Fruit fly (Drosophila melanogaster) whole organism, pupa: ENCODE data around the gene CG12991.
A peak's percentile ranks its signal among the peaks of the same experiment; 100 is the strongest.

Experiments used
- CG10348 ChIP-seq: fragments of 200-800 bp; sonication (Bioruptor generic); IDR thresholded peaks from 2 replicates; pipeline ENCODE4 v1.3.6; 2022; ENCODE audit warnings: missing biosample characterization, missing genetic modification characterization
- CG12605 ChIP-seq: fragments of 200-800 bp; sonication (Bioruptor generic); IDR thresholded peaks from 2 replicates; pipeline ENCODE4 v1.3.6; 2022; ENCODE audit warnings: missing biosample characterization, missing genetic modification characterization
- CG13204 ChIP-seq: fragments of 200-800 bp; sonication (Bioruptor generic); optimal IDR thresholded peaks from 2 replicates; lab custom pipeline; 2018; ENCODE audit warnings: missing biosample characterization, mild to moderate bottlenecking, missing genetic modification characterization, moderate library complexity
- CG14655 ChIP-seq: fragments of 200-800 bp; sonication (Bioruptor generic); optimal IDR thresholded peaks from 3 replicates; lab custom pipeline; 2017; ENCODE audit warnings: mild to moderate bottlenecking, missing biosample characterization, missing genetic modification reagents, missing genetic modification characterization
- CG15710 ChIP-seq: fragments of 200-800 bp; sonication (Bioruptor generic); optimal IDR thresholded peaks from 2 replicates; lab custom pipeline; 2018; ENCODE audit warnings: missing biosample characterization, mild to moderate bottlenecking, missing genetic modification characterization, moderate library complexity
- CG17806 ChIP-seq: fragments of 200-800 bp; sonication (Bioruptor generic); optimal IDR thresholded peaks from 2 replicates; lab custom pipeline; 2018; ENCODE audit warnings: missing biosample characterization, mild to moderate bottlenecking, missing genetic modification characterization, moderate library complexity
- CG32121 ChIP-seq: fragments of 200-800 bp; sonication (Bioruptor generic); IDR thresholded peaks from 2 replicates; pipeline ENCODE4 v1.3.6; 2022; ENCODE audit warnings: missing biosample characterization, missing genetic modification characterization
- CG34367 ChIP-seq: fragments of 200-800 bp; sonication (Bioruptor generic); optimal IDR thresholded peaks from 2 replicates; lab custom pipeline; 2018; ENCODE audit warnings: missing biosample characterization, mild to moderate bottlenecking, missing genetic modification characterization
- CG4496 ChIP-seq: fragments of 200-800 bp; sonication (Bioruptor generic); IDR thresholded peaks from 3 replicates; pipeline ENCODE4 v1.3.6; 2022; ENCODE audit warnings: missing biosample characterization, missing genetic modification characterization
- CG8159 ChIP-seq: fragments of 200-800 bp; sonication (Bioruptor generic); optimal IDR thresholded peaks from 3 replicates; lab custom pipeline; 2018; ENCODE audit warnings: missing biosample characterization, mild to moderate bottlenecking, missing genetic modification characterization, moderate library complexity
- CG8301 ChIP-seq: fragments of 200-800 bp; sonication (Bioruptor generic); optimal IDR thresholded peaks from 2 replicates; lab custom pipeline; 2018; ENCODE audit warnings: missing biosample characterization, mild to moderate bottlenecking, missing genetic modification characterization
- CG9948 ChIP-seq: fragments of 200-800 bp; sonication (Bioruptor generic); optimal IDR thresholded peaks from 2 replicates; lab custom pipeline; 2018; ENCODE audit warnings: missing biosample characterization, mild to moderate bottlenecking, missing genetic modification characterization, moderate library complexity
- D1 ChIP-seq: fragments of 200-800 bp; sonication (Bioruptor generic); optimal IDR thresholded peaks from 2 replicates; lab custom pipeline; 2018; ENCODE audit warnings: missing biosample characterization, mild to moderate bottlenecking, missing genetic modification characterization, moderate library complexity
- EcR ChIP-seq: fragments of 200-800 bp; sonication (Bioruptor generic); optimal IDR thresholded peaks from 3 replicates; lab custom pipeline; 2019; ENCODE audit warnings: missing biosample characterization, missing genetic modification characterization, mild to moderate bottlenecking, moderate library complexity, missing genetic modification reagents
- Ets98B ChIP-seq: fragments of 200-800 bp; sonication (Bioruptor generic); IDR thresholded peaks from 2 replicates; pipeline ENCODE4 v1.3.6; 2022; ENCODE audit warnings: missing biosample characterization, missing genetic modification characterization
- Pif1A ChIP-seq: fragments of 200-800 bp; sonication (Bioruptor generic); optimal IDR thresholded peaks from 3 replicates; lab custom pipeline; 2016; ENCODE audit warnings: missing biosample characterization, missing genetic modification characterization
- Pif1B ChIP-seq: fragments of 200-800 bp; sonication (Bioruptor generic); optimal IDR thresholded peaks from 3 replicates; lab custom pipeline; 2016; ENCODE audit warnings: missing biosample characterization, missing genetic modification characterization
- Snoo ChIP-seq: fragments of 200-800 bp; sonication (Bioruptor generic); optimal IDR thresholded peaks from 3 replicates; lab custom pipeline; 2017; ENCODE audit warnings: missing biosample characterization, mild to moderate bottlenecking, missing genetic modification characterization, inconsistent platforms
- fd96Ca ChIP-seq: fragments of 200-800 bp; sonication (Bioruptor generic); IDR thresholded peaks from 3 replicates; pipeline ENCODE4 v1.3.6; 2022; ENCODE audit warnings: missing biosample characterization, missing genetic modification characterization
- gl ChIP-seq: fragments of 200-800 bp; sonication (Bioruptor generic); optimal IDR thresholded peaks from 2 replicates; lab custom pipeline; 2018; ENCODE audit warnings: missing biosample characterization, mild to moderate bottlenecking, missing genetic modification characterization
- rn ChIP-seq: fragments of 200-800 bp; sonication (Bioruptor generic); IDR thresholded peaks from 2 replicates; pipeline ENCODE4 v1.3.6; 2022; ENCODE audit warnings: missing biosample characterization, missing genetic modification characterization

CG12991 gene

dm6 chrX:17545580-17545979, 34.1 kb upstream of the CG12991 start:
- TF ChIP-seq rn, result no peak
- TF ChIP-seq CG32121 (GFP tag; lab: Robert Waterston, UW), result no peak
- TF ChIP-seq Pif1B (GFP tag; lab: Kevin White, UChicago), result no peak
- no peak for TF ChIP-seq Ets98B
- no peak for TF ChIP-seq CG12605 (GFP tag; lab: Robert Waterston, UW)
- TF ChIP-seq Pif1A (GFP tag; lab: Kevin White, UChicago), result no peak
- peak; percentile 35 for TF ChIP-seq CG8159 (tag; lab: Kevin White, UChicago)
- no peak for TF ChIP-seq CG13204
- peak; percentile 41 for TF ChIP-seq Snoo (tag; lab: Kevin White, UChicago)
- peak; percentile 4 for TF ChIP-seq CG14655 (GFP tag; lab: Kevin White, UChicago)

dm6 chrX:17550307-17550706, 29.4 kb upstream of the CG12991 start:
- TF ChIP-seq CG12605 (GFP tag; lab: Robert Waterston, UW) (no peak), CG17806 (tag; lab: Kevin White, UChicago) (peak; percentile 28), rn (no peak), CG8159 (tag; lab: Kevin White, UChicago) (peak; percentile 44), fd96Ca (GFP tag; lab: Robert Waterston, UW) (no peak), gl (tag; lab: Kevin White, UChicago) (no peak), CG14655 (GFP tag; lab: Kevin White, UChicago) (peak; percentile 29), CG9948 (peak; percentile 47), CG15710 (tag; lab: Kevin White, UChicago) (peak; percentile 42)

- peak; percentile 24 for TF ChIP-seq CG8301 (tag; lab: Kevin White, UChicago)
- TF ChIP-seq CG4496 (GFP tag; lab: Robert Waterston, UW), result peak; percentile 77; the same call in 2 of the 3 replicates
- TF ChIP-seq Pif1B (GFP tag; lab: Kevin White, UChicago), result peak; percentile 48
- no peak for TF ChIP-seq CG10348 (GFP tag; lab: Robert Waterston, UW)
- TF ChIP-seq D1 (tag; lab: Kevin White, UChicago), result no peak
- peak; percentile 45 for TF ChIP-seq CG34367 (tag; lab: Kevin White, UChicago)
- TF ChIP-seq CG32121 (GFP tag; lab: Robert Waterston, UW), result no peak; the same call in 1 of the 2 replicates
- TF ChIP-seq CG12605 (GFP tag; lab: Robert Waterston, UW), result peak; percentile 41; the same call in 1 of the 2 replicates
- TF ChIP-seq Snoo (tag; lab: Kevin White, UChicago), result peak; percentile 56
- peak; percentile 30 for TF ChIP-seq CG13204
- peak; percentile 61 for TF ChIP-seq Pif1A (GFP tag; lab: Kevin White, UChicago)
- peak; percentile 30; the same call in 1 of the 2 replicates for TF ChIP-seq Ets98B
- peak; percentile 64 for TF ChIP-seq CG9948
- TF ChIP-seq CG17806 (tag; lab: Kevin White, UChicago), result peak; percentile 60
- TF ChIP-seq gl (tag; lab: Kevin White, UChicago), result no peak
- peak; percentile 68 for TF ChIP-seq CG15710 (tag; lab: Kevin White, UChicago)
- TF ChIP-seq CG8159 (tag; lab: Kevin White, UChicago), result peak; percentile 69
- TF ChIP-seq fd96Ca (GFP tag; lab: Robert Waterston, UW), result peak; percentile 68
- no peak for TF ChIP-seq EcR
- TF ChIP-seq CG14655 (GFP tag; lab: Kevin White, UChicago), result peak; percentile 59
Observed at dm6 chrX:17550957-17551356, 28.7 kb upstream of the CG12991 start.

dm6 chrX:17555139-17555538, 24.5 kb upstream of the CG12991 start:
- no peak for TF ChIP-seq CG34367 (tag; lab: Kevin White, UChicago)
- TF ChIP-seq CG9948, result no peak
- TF ChIP-seq CG14655 (GFP tag; lab: Kevin White, UChicago), result peak; percentile 52
- TF ChIP-seq CG10348 (GFP tag; lab: Robert Waterston, UW), result no peak
- peak; percentile 52 for TF ChIP-seq CG12605 (GFP tag; lab: Robert Waterston, UW)
- peak; percentile 61; the same call in 2 of the 3 replicates for TF ChIP-seq fd96Ca (GFP tag; lab: Robert Waterston, UW)
- TF ChIP-seq gl (tag; lab: Kevin White, UChicago), result no peak
- no peak for TF ChIP-seq CG13204
- no peak for TF ChIP-seq Snoo (tag; lab: Kevin White, UChicago)
- peak; percentile 28 for TF ChIP-seq Ets98B
- peak; percentile 24 for TF ChIP-seq Pif1A (GFP tag; lab: Kevin White, UChicago)
- no peak for TF ChIP-seq Pif1B (GFP tag; lab: Kevin White, UChicago)
- no peak for TF ChIP-seq CG8159 (tag; lab: Kevin White, UChicago)
- TF ChIP-seq CG8301 (tag; lab: Kevin White, UChicago), result peak; percentile 23
- no peak for TF ChIP-seq rn
- TF ChIP-seq CG4496 (GFP tag; lab: Robert Waterston, UW), result peak; percentile 48; the same call in 1 of the 3 replicates
- no peak for TF ChIP-seq CG17806 (tag; lab: Kevin White, UChicago)
- no peak for TF ChIP-seq EcR
- no peak for TF ChIP-seq CG15710 (tag; lab: Kevin White, UChicago)
- TF ChIP-seq CG32121 (GFP tag; lab: Robert Waterston, UW), result 0 out of 2 replicates have a peak, but pooled peaks have one; percentile 43
- no peak for TF ChIP-seq D1 (tag; lab: Kevin White, UChicago)

dm6 chrX:17558708-17559107, 21.0 kb upstream of the CG12991 start:
- no peak for TF ChIP-seq rn
- peak; percentile 81 for TF ChIP-seq CG15710 (tag; lab: Kevin White, UChicago)
- TF ChIP-seq CG10348 (GFP tag; lab: Robert Waterston, UW), result no peak
- TF ChIP-seq CG9948, result peak; percentile 78
- TF ChIP-seq CG17806 (tag; lab: Kevin White, UChicago), result peak; percentile 71
- TF ChIP-seq EcR, result peak; percentile 41
- TF ChIP-seq Ets98B, result no peak
- peak; percentile 82 for TF ChIP-seq CG8301 (tag; lab: Kevin White, UChicago)
- peak; percentile 59 for TF ChIP-seq CG13204
- no peak for TF ChIP-seq Snoo (tag; lab: Kevin White, UChicago)
- TF ChIP-seq Pif1A (GFP tag; lab: Kevin White, UChicago), result peak; percentile 66
- peak; percentile 82 for TF ChIP-seq CG8159 (tag; lab: Kevin White, UChicago)
- TF ChIP-seq Pif1B (GFP tag; lab: Kevin White, UChicago), result peak; percentile 67
- peak; percentile 73 for TF ChIP-seq CG34367 (tag; lab: Kevin White, UChicago)
- peak; percentile 52 for TF ChIP-seq gl (tag; lab: Kevin White, UChicago)
- peak; percentile 85 for TF ChIP-seq CG14655 (GFP tag; lab: Kevin White, UChicago)
- no peak for TF ChIP-seq CG32121 (GFP tag; lab: Robert Waterston, UW)
- peak; percentile 42; the same call in 1 of the 3 replicates for TF ChIP-seq fd96Ca (GFP tag; lab: Robert Waterston, UW)
- TF ChIP-seq CG12605 (GFP tag; lab: Robert Waterston, UW), result no peak
- TF ChIP-seq D1 (tag; lab: Kevin White, UChicago), result peak; percentile 37
- no peak; the same call in 1 of the 3 replicates for TF ChIP-seq CG4496 (GFP tag; lab: Robert Waterston, UW)
- TF ChIP-seq, all 21 proteins: peak for 14
